Fruit fly (Drosophila melanogaster) whole organism, embryonic: ENCODE data around the gene Tep1.

ENCODE experiments used
- Blimp-1 ChIP-seq: fragments of 200-800 bp; sonication (Bioruptor generic); optimal IDR thresholded peaks from 3 replicates; lab custom pipeline; 2018; ENCODE audit warnings: missing biosample characterization, missing genetic modification characterization, mild to moderate bottlenecking, moderate library complexity, missing genetic modification reagents
- CG10267 ChIP-seq: fragments of 200-800 bp; sonication (Bioruptor generic); optimal IDR thresholded peaks from 2 replicates; lab custom pipeline; 2018; ENCODE audit warnings: missing biosample characterization, mild to moderate bottlenecking, missing genetic modification characterization, moderate library complexity
- CG10431 ChIP-seq: fragments of 200-800 bp; sonication (Bioruptor generic); optimal IDR thresholded peaks from 3 replicates; lab custom pipeline; 2018; ENCODE audit warnings: missing biosample characterization, mild to moderate bottlenecking, missing genetic modification characterization
- CG11696 ChIP-seq: fragments of 200-800 bp; sonication (Bioruptor generic); IDR thresholded peaks from 2 replicates; pipeline ENCODE4 v1.3.6; 2022; ENCODE audit warnings: missing biosample characterization, missing genetic modification characterization
- CG14441 ChIP-seq: fragments of 200-800 bp; sonication (Bioruptor generic); IDR thresholded peaks from 2 replicates; pipeline ENCODE4 v1.3.6; 2022; ENCODE audit warnings: missing biosample characterization, missing genetic modification characterization
- CG14860 ChIP-seq: fragments of 200-800 bp; sonication (Bioruptor generic); IDR thresholded peaks from 3 replicates; pipeline ENCODE4 v1.3.6; 2022; ENCODE audit warnings: missing biosample characterization, missing genetic modification characterization; ENCODE audit not compliant: partially characterized antibody
- CG15696 ChIP-seq: fragments of 200-800 bp; sonication (Bioruptor generic); optimal IDR thresholded peaks from 2 replicates; lab custom pipeline; 2019; ENCODE audit warnings: missing biosample characterization, mild to moderate bottlenecking, missing genetic modification characterization, moderate library complexity
- CG1602 ChIP-seq: fragments of 200-800 bp; sonication (Bioruptor generic); optimal IDR thresholded peaks from 3 replicates; lab custom pipeline; 2016; ENCODE audit warnings: missing biosample characterization, missing genetic modification characterization
- CG17359 ChIP-seq: fragments of 200-800 bp; sonication (Bioruptor generic); optimal IDR thresholded peaks from 3 replicates; lab custom pipeline; 2018; ENCODE audit warnings: missing biosample characterization, mild to moderate bottlenecking, missing genetic modification characterization, moderate library complexity
- CG17612 ChIP-seq: fragments of 200-800 bp; sonication (Bioruptor generic); IDR thresholded peaks from 2 replicates; pipeline ENCODE4 v1.3.6; 2022; ENCODE audit warnings: missing biosample characterization, missing genetic modification characterization
- CG18262 ChIP-seq: fragments of 200-800 bp; optimal IDR thresholded peaks from 3 replicates; lab custom pipeline; 2019; ENCODE audit warnings: missing biosample characterization, mild to moderate bottlenecking, missing genetic modification characterization, moderate library complexity
- CG2120 ChIP-seq: fragments of 200-800 bp; sonication (Bioruptor generic); optimal IDR thresholded peaks from 3 replicates; lab custom pipeline; 2016; ENCODE audit warnings: missing biosample characterization, missing genetic modification characterization
- CG2678 ChIP-seq: fragments of 200-800 bp; sonication (Bioruptor generic); optimal IDR thresholded peaks from 3 replicates; lab custom pipeline; 2019; ENCODE audit warnings: missing biosample characterization, mild to moderate bottlenecking, missing genetic modification characterization, moderate library complexity
- CG3847 ChIP-seq: fragments of 200-800 bp; sonication (Bioruptor generic); IDR thresholded peaks from 2 replicates; pipeline ENCODE4 v1.3.6; 2022; ENCODE audit warnings: missing biosample characterization, missing genetic modification characterization
- CG42726 ChIP-seq: fragments of 200-800 bp; sonication (Bioruptor generic); IDR thresholded peaks from 2 replicates; pipeline ENCODE4 v1.3.6; 2022; ENCODE audit warnings: missing biosample characterization, missing genetic modification characterization; ENCODE audit not compliant: partially characterized antibody
- CG43689 ChIP-seq: fragments of 200-800 bp; sonication (Bioruptor generic); IDR thresholded peaks from 2 replicates; pipeline ENCODE4 v1.3.6; 2022; ENCODE audit warnings: missing biosample characterization, missing genetic modification characterization
- CG8765 ChIP-seq: fragments of 200-800 bp; sonication (Bioruptor generic); IDR thresholded peaks from 2 replicates; pipeline ENCODE4 v1.3.6; 2022; ENCODE audit warnings: missing biosample characterization, missing genetic modification characterization
- CG9215 ChIP-seq: fragments of 200-800 bp; sonication (Bioruptor generic); IDR thresholded peaks from 2 replicates; pipeline ENCODE4 v1.3.6; 2022; ENCODE audit warnings: missing biosample characterization, missing genetic modification characterization
- CHES-1-like ChIP-seq: fragments of 200-800 bp; sonication (Bioruptor generic); optimal IDR thresholded peaks from 2 replicates; lab custom pipeline; 2016; ENCODE audit warnings: missing biosample characterization, missing genetic modification characterization
- Doc3 ChIP-seq: fragments of 200-800 bp; sonication (Bioruptor generic); IDR thresholded peaks from 3 replicates; pipeline ENCODE4 v1.3.6; 2022; ENCODE audit warnings: missing biosample characterization, missing genetic modification characterization; ENCODE audit not compliant: partially characterized antibody
- Fer3 ChIP-seq: fragments of 200-800 bp; sonication (Bioruptor generic); optimal IDR thresholded peaks from 2 replicates; lab custom pipeline; 2018; ENCODE audit warnings: missing biosample characterization, mild to moderate bottlenecking, missing genetic modification characterization, moderate library complexity
- HHEX ChIP-seq: fragments of 200-800 bp; sonication (Bioruptor generic); optimal IDR thresholded peaks from 3 replicates; lab custom pipeline; 2017; ENCODE audit warnings: missing biosample characterization, mild to moderate bottlenecking, missing genetic modification characterization, missing genetic modification reagents
- HmgZ ChIP-seq: fragments of 200-800 bp; sonication (Bioruptor generic); optimal IDR thresholded peaks from 2 replicates; lab custom pipeline; 2018; ENCODE audit warnings: missing biosample characterization, mild to moderate bottlenecking, missing genetic modification characterization
- Hmx ChIP-seq: fragments of 200-800 bp; sonication (Bioruptor generic); optimal IDR thresholded peaks from 2 replicates; lab custom pipeline; 2016; ENCODE audit warnings: missing biosample characterization, missing genetic modification characterization
- MESR4 ChIP-seq: fragments of 200-800 bp; sonication (Bioruptor generic); optimal IDR thresholded peaks from 2 replicates; lab custom pipeline; 2018; ENCODE audit warnings: missing biosample characterization, mild to moderate bottlenecking, missing genetic modification characterization, moderate library complexity
- Med ChIP-seq: fragments of 200-800 bp; sonication (Bioruptor generic); peaks from one replicate; lab custom pipeline; 2016; ENCODE audit warnings: missing biosample characterization, missing genetic modification characterization, mild to moderate bottlenecking, inconsistent platforms, moderate library complexity
- Nf-YA ChIP-seq: fragments of 200-800 bp; sonication (Bioruptor generic); IDR thresholded peaks from 2 replicates; pipeline ENCODE4 v1.3.6; 2022; ENCODE audit warnings: missing biosample characterization, missing genetic modification characterization
- Scr ChIP-seq: fragments of 200-800 bp; sonication (Bioruptor generic); IDR thresholded peaks from 2 replicates; pipeline ENCODE4 v1.3.6; 2022; ENCODE audit warnings: missing biosample characterization, missing genetic modification characterization; ENCODE audit not compliant: partially characterized antibody
- Sox100B ChIP-seq: fragments of 200-800 bp; sonication (Bioruptor generic); optimal IDR thresholded peaks from 3 replicates; lab custom pipeline; 2018; ENCODE audit warnings: missing biosample characterization, mild to moderate bottlenecking, missing genetic modification characterization
- YL-1 ChIP-seq: fragments of 200-800 bp; sonication (Bioruptor generic); optimal IDR thresholded peaks from 3 replicates; lab custom pipeline; 2017; ENCODE audit warnings: missing biosample characterization, mild to moderate bottlenecking, missing genetic modification characterization
- ab ChIP-seq: fragments of 200-800 bp; sonication (Bioruptor generic); optimal IDR thresholded peaks from 2 replicates; lab custom pipeline; 2016; ENCODE audit warnings: missing biosample characterization, missing genetic modification characterization
- amos ChIP-seq: fragments of 200-800 bp; sonication (Bioruptor generic); IDR thresholded peaks from 2 replicates; pipeline ENCODE4 v1.3.6; 2022; ENCODE audit warnings: missing biosample characterization, missing genetic modification characterization; ENCODE audit not compliant: partially characterized antibody
- ap ChIP-seq: fragments of 200-800 bp; sonication (Bioruptor generic); IDR thresholded peaks from 2 replicates; pipeline ENCODE4 v1.3.6; 2022; ENCODE audit warnings: missing biosample characterization, missing genetic modification characterization
- ato ChIP-seq: fragments of 200-800 bp; sonication (Bioruptor generic); IDR thresholded peaks from 2 replicates; pipeline ENCODE4 v1.3.6; 2022; ENCODE audit warnings: missing biosample characterization, missing genetic modification characterization; ENCODE audit not compliant: partially characterized antibody
- cas ChIP-seq: fragments of 200-800 bp; sonication (Bioruptor generic); IDR thresholded peaks from 2 replicates; pipeline ENCODE4 v1.3.6; 2022; ENCODE audit warnings: missing biosample characterization, missing genetic modification characterization
- cg ChIP-seq: fragments of 200-800 bp; sonication (Bioruptor generic); optimal IDR thresholded peaks from 3 replicates; lab custom pipeline; 2019; ENCODE audit warnings: missing biosample characterization, mild to moderate bottlenecking, missing genetic modification characterization, moderate library complexity
- danr ChIP-seq: fragments of 200-800 bp; sonication (Bioruptor generic); IDR thresholded peaks from 2 replicates; pipeline ENCODE4 v1.3.6; 2022; ENCODE audit warnings: missing biosample characterization, missing genetic modification characterization
- gcm2 ChIP-seq: fragments of 200-800 bp; sonication (Bioruptor generic); optimal IDR thresholded peaks from 2 replicates; lab custom pipeline; 2016; ENCODE audit warnings: missing biosample characterization, missing genetic modification characterization
- gsb ChIP-seq: fragments of 200-800 bp; sonication (Bioruptor generic); IDR thresholded peaks from 2 replicates; pipeline ENCODE4 v1.3.6; 2022; ENCODE audit warnings: missing biosample characterization, missing genetic modification characterization
- gt ChIP-seq: fragments of 200-800 bp; sonication (Bioruptor generic); IDR thresholded peaks from 2 replicates; pipeline ENCODE4 v1.3.6; 2022; ENCODE audit warnings: missing biosample characterization, missing genetic modification characterization
- luna ChIP-seq: fragments of 200-800 bp; sonication (Bioruptor generic); optimal IDR thresholded peaks from 2 replicates; lab custom pipeline; 2016; ENCODE audit warnings: missing biosample characterization, missing genetic modification characterization
- nerfin-2 ChIP-seq: fragments of 200-800 bp; sonication (Bioruptor generic); IDR thresholded peaks from 2 replicates; pipeline ENCODE4 v1.3.6; 2022; ENCODE audit warnings: missing biosample characterization, missing genetic modification characterization; ENCODE audit not compliant: partially characterized antibody
- org-1 ChIP-seq: fragments of 200-800 bp; sonication (Bioruptor generic); optimal IDR thresholded peaks from 2 replicates; lab custom pipeline; 2017; ENCODE audit warnings: missing biosample characterization, missing genetic modification characterization
- prd ChIP-seq, 3 experiments: fragments of >200 bp in 2 of 3; fragments of 200-800 bp in 1 of 3; sonication (Bioruptor generic) in 1 of 3; optimal IDR thresholded peaks in 2 of 3; IDR thresholded peaks in 1 of 3; 2 replicates in 2 of 3; 3 replicates in 1 of 3; pipeline versions ENCODE4 v1.3.6 to Lab custom; 2017 to 2022; ENCODE audit warnings: missing biosample characterization in 1 of 3, missing genetic modification characterization in 1 of 3
- row ChIP-seq: fragments of 200-800 bp; sonication (Bioruptor generic); IDR thresholded peaks from 3 replicates; pipeline ENCODE4 v1.3.6; 2022; ENCODE audit warnings: missing biosample characterization, missing genetic modification characterization
- tap ChIP-seq: fragments of 200-800 bp; optimal IDR thresholded peaks from 3 replicates; lab custom pipeline; 2019; ENCODE audit warnings: missing biosample characterization, mild to moderate bottlenecking, missing genetic modification characterization, moderate library complexity
- ttk ChIP-seq: fragments of 200-800 bp; sonication (Bioruptor generic); IDR thresholded peaks from 2 replicates; pipeline ENCODE4 v2.1.2; 2022; ENCODE audit warnings: missing biosample characterization, missing genetic modification characterization

Tep1 gene

DNA sequence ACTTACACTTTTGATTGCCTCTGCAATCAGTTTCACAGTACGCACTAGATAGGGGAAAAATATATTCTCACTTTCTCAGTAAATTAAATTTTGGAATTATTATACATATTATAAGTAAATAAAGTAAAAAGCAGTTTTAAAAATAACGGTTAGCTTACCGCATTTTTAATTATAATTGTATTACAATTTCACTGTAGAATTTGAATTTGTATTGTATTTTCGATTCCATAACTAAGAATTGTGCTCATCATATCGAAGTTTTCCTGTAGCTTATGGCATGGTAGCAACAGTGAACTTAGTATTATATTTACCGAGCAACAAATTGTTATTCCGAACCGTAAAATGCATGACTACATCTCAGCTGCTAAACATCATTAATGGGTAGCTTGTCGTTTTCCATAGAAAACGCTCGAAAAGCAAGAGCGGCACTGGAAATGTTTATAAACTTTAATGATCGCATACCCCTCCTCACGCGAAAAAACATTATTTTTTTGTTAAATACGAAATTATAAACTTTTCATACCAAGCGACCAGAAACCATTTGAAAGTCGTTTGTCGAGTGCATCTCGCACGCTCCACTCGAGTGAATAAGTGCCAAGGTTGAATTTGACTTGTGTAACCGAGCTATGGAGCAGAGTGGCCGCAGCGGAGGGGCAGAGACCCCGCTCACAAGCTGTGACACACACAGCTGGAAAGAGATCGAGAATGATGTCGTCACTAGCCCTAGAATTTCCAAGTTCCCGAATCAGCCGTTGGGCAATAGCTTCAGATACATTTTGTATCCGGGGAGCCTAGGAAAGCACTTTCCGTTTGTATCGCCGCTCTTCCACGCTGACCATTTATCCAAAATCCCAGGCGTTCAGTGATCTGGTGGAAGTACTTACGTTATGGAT lies 18.6 kb upstream of the Tep1 start (continued):
- peak; percentile 48; the same call in 1 of the 2 replicates for TF ChIP-seq Nf-YA (GFP tag; lab: Robert Waterston, UW)
- TF ChIP-seq CHES-1-like (GFP tag; lab: Kevin White, UChicago), result no peak
- peak; percentile 98 for TF ChIP-seq CG2678 (tag; lab: Kevin White, UChicago)
- TF ChIP-seq MESR4 (GFP tag; lab: Kevin White, UChicago), result no peak
- TF ChIP-seq Fer3, result peak; percentile 94
- TF ChIP-seq CG15696 (tag; lab: Kevin White, UChicago), result peak; percentile 72
- TF ChIP-seq prd (optimal IDR thresholded peaks at IDR 0.05; lab: Kevin White, UChicago), result no peak
- peak; percentile 92 for TF ChIP-seq prd (GFP tag; IDR thresholded peaks at IDR 0.05; lab: Robert Waterston, UW)
- TF ChIP-seq HmgZ (tag; lab: Kevin White, UChicago), result peak; percentile 88
- TF ChIP-seq HHEX (GFP tag; lab: Kevin White, UChicago), result peak; percentile 86
- peak; percentile 85 for TF ChIP-seq CG10267 (tag; lab: Kevin White, UChicago)
- TF ChIP-seq amos (GFP tag; lab: Robert Waterston, UW), result no peak; the same call in 1 of the 2 replicates
- TF ChIP-seq Scr (GFP tag; lab: Robert Waterston, UW), result peak; percentile 9; the same call in 1 of the 2 replicates
- TF ChIP-seq org-1, result peak; percentile 88
- peak; percentile 93 for TF ChIP-seq tap (tag; lab: Kevin White, UChicago)
- TF ChIP-seq Doc3 (GFP tag; lab: Robert Waterston, UW), result no peak
- peak; percentile 78 for TF ChIP-seq gsb (GFP tag; lab: Robert Waterston, UW)
- TF ChIP-seq CG43689 (GFP tag; lab: Robert Waterston, UW), result peak; percentile 71
- 0 out of 2 replicates have a peak, but pooled peaks have one; percentile 10 for TF ChIP-seq gt (GFP tag; lab: Robert Waterston, UW)
- peak; percentile 33; the same call in 1 of the 2 replicates for TF ChIP-seq CG8765
- TF ChIP-seq CG14441 (GFP tag; lab: Robert Waterston, UW), result peak; percentile 86
- TF ChIP-seq luna, result no peak
- 0 out of 3 replicates have a peak, but pooled peaks have one; percentile 27 for TF ChIP-seq CG14860
- no peak for TF ChIP-seq Hmx (GFP tag; lab: Kevin White, UChicago)
- peak; percentile 95 for TF ChIP-seq CG18262 (tag; lab: Kevin White, UChicago)
- TF ChIP-seq CG17359 (tag; lab: Kevin White, UChicago), result peak; percentile 91
- TF ChIP-seq CG10431, result peak; percentile 84
- peak; percentile 80 for TF ChIP-seq Med (GFP tag; lab: Kevin White, UChicago)
- no peak for TF ChIP-seq cg (GFP tag; lab: Kevin White, UChicago)
- TF ChIP-seq CG1602 (GFP tag; lab: Kevin White, UChicago), result peak; percentile 96
- TF ChIP-seq row (GFP tag; lab: Robert Waterston, UW), result peak; percentile 99
- TF ChIP-seq CG11696 (GFP tag; lab: Robert Waterston, UW), result peak; percentile 59; the same call in 1 of the 2 replicates
- TF ChIP-seq CG3847 (GFP tag; lab: Robert Waterston, UW), result peak; percentile 96
- peak; percentile 90 for TF ChIP-seq CG9215 (GFP tag; lab: Robert Waterston, UW)
- TF ChIP-seq CG17612 (GFP tag; lab: Robert Waterston, UW), result peak; percentile 66; the same call in 1 of the 2 replicates
- TF ChIP-seq nerfin-2 (GFP tag; lab: Robert Waterston, UW), result peak; percentile 47; the same call in 1 of the 2 replicates
- no peak for TF ChIP-seq gcm2 (GFP tag; lab: Kevin White, UChicago)
- TF ChIP-seq ap (GFP tag; lab: Robert Waterston, UW), result peak; percentile 79
- peak; percentile 82 for TF ChIP-seq danr (GFP tag; lab: Robert Waterston, UW)
- TF ChIP-seq CG42726 (GFP tag; lab: Robert Waterston, UW), result no peak
- TF ChIP-seq CG2120 (GFP tag; lab: Kevin White, UChicago), result peak; percentile 82
- TF ChIP-seq YL-1, result peak; percentile 84
- TF ChIP-seq ato (GFP tag; lab: Robert Waterston, UW), result peak; percentile 35; the same call in 1 of the 2 replicates
- TF ChIP-seq ttk (GFP tag; lab: Robert Waterston, UW), result peak; percentile 84
- peak; percentile 95 for TF ChIP-seq Sox100B
- no peak for TF ChIP-seq Blimp-1 (GFP tag; lab: Kevin White, UChicago)
- TF ChIP-seq ab, result peak; percentile 68
- TF ChIP-seq cas, result peak; percentile 18; the same call in 1 of the 2 replicates
